Fruit fly (Drosophila melanogaster): ENCODE results near the gene mTerf5.

mTerf5 gene

DNA sequence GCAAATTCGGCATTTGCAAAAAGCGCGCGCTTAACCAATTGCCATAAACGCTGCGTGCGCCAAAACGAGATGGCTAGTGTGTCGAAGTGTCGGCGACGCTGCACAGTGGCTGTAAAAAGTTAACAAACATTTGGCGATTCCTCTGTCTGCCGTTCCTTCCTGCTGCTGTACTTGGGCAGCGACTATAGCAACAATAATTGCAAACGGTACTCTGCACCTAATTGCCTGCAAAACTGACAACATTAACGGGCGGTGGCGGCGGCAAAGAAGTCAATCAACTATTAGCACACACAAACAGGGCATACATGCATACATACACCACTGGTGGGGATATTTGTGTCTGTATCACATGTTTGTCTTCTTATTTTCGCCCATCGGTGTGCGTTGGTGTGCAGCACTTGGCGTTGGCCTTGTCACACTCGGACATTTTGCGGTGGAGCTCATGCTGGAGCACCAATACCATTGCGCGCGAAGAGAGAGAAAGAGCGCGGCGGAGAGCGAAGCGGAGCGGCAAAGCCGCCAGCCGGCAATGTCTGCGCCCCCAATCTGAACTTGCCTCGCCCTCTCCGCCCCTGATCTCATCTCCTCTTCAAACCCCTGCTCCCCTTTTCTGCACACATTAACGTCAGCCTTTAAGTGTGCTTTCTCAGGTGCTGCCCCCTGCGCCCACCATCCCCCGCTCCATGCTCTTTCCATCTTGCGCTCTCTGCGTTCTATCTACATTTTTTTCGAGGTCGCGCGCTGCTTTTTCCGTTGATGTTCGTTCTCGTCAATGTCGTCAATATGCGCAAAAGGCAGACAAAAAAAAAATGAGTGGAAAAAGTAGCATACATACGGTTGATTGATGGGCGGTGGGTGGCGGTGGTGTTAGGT is 20.9 kb upstream of the mTerf5 start (continued):
- TF ChIP-seq HmgD (GFP tag; optimal IDR thresholded peaks at IDR 0.05) (peak; percentile 26), knrl (GFP tag; IDR thresholded peaks at IDR 0.05; ENCODE audit: partially characterized antibody) (no peak), CG11085 (GFP tag; IDR thresholded peaks at IDR 0.05) (0 out of 2 replicates have a peak, but pooled peaks have one; percentile 25), Atf6 (GFP tag; IDR thresholded peaks at IDR 0.05) (no peak), cwo (GFP tag; optimal IDR thresholded peaks at IDR 0.05) (peak; percentile 9), wdn (GFP tag; IDR thresholded peaks at IDR 0.05) (no peak), fd64A (GFP tag; optimal IDR thresholded peaks at IDR 0.05) (no peak), CkIIα-i1 (GFP tag; IDR thresholded peaks at IDR 0.05) (no peak), bbx (GFP tag; IDR thresholded peaks at IDR 0.05; ENCODE audit: partially characterized antibody) (no peak; the same call in 1 of the 2 replicates), CG2678 (tag; optimal IDR thresholded peaks at IDR 0.05) (peak; percentile 16), CG13287 (GFP tag; IDR thresholded peaks at IDR 0.05; ENCODE audit: partially characterized antibody) (0 out of 2 replicates have a peak, but pooled peaks have one; percentile 29), Dll (GFP tag; IDR thresholded peaks at IDR 0.05; ENCODE audit: partially characterized antibody) (peak; percentile 41; the same call in 1 of the 4 replicates), Fer2 (tag; optimal IDR thresholded peaks at IDR 0.05) (no peak), Lpt (GFP tag; optimal IDR thresholded peaks at IDR 0.05) (no peak), chinmo (GFP tag; IDR thresholded peaks at IDR 0.05; ENCODE audit: partially characterized antibody) (peak; percentile 87), crol (GFP tag; IDR thresholded peaks at IDR 0.05) (peak; percentile 100), Dip3 (GFP tag; optimal IDR thresholded peaks at IDR 0.05) (no peak), CG3838 (GFP tag; optimal IDR thresholded peaks at IDR 0.05) (no peak), CG8290 (GFP tag; optimal IDR thresholded peaks at IDR 0.05) (no peak), CG8290 (tag; optimal IDR thresholded peaks at IDR 0.05) (peak; percentile 10 to 69), CG34376 (GFP tag; optimal IDR thresholded peaks at IDR 0.05) (peak; percentile 51), CG8281 (tag; optimal IDR thresholded peaks at IDR 0.05) (peak; percentile 88), CG7786 (GFP tag; optimal IDR thresholded peaks at IDR 0.05) (no peak), Xrp1 (GFP tag; IDR thresholded peaks at IDR 0.05) (peak; percentile 5; the same call in 1 of the 2 replicates), zen2 (GFP tag; IDR thresholded peaks at IDR 0.05; ENCODE audit: partially characterized antibody) (no peak), HLH54F (GFP tag; optimal IDR thresholded peaks at IDR 0.05) (no peak), Ets65A (GFP tag) (peak; percentile 74), CG31224 (GFP tag; IDR thresholded peaks at IDR 0.05) (peak; percentile 91), CG14441 (GFP tag; IDR thresholded peaks at IDR 0.05) (no peak), CG32767 (GFP tag; IDR thresholded peaks at IDR 0.05) (peak; percentile 85), nom (GFP tag; optimal IDR thresholded peaks at IDR 0.05) (peak; percentile 61), CG18599 (GFP tag; optimal IDR thresholded peaks at IDR 0.05) (peak; percentile 17), insv (GFP tag; optimal IDR thresholded peaks at IDR 0.05) (no peak), ttk (GFP tag; IDR thresholded peaks at IDR 0.05) (peak; percentile 42), tio (GFP tag; optimal IDR thresholded peaks at IDR 0.05) (no peak), Neu2 (GFP tag; optimal IDR thresholded peaks at IDR 0.05; ENCODE audit: borderline replicate concordance) (no peak), CG10543 (GFP tag; optimal IDR thresholded peaks at IDR 0.05) (peak; percentile 88), CG10209 (GFP tag; optimal IDR thresholded peaks at IDR 0.05) (peak; percentile 25), Deaf1 (tag; optimal IDR thresholded peaks at IDR 0.05) (peak; percentile 15), CG2712 (tag; optimal IDR thresholded peaks at IDR 0.05) (peak; percentile 32), mirr (GFP tag; optimal IDR thresholded peaks at IDR 0.05) (peak; percentile 39), Dbx (GFP tag; IDR thresholded peaks at IDR 0.05) (peak; percentile 25; the same call in 1 of the 3 replicates), usp (GFP tag; optimal IDR thresholded peaks at IDR 0.05) (no peak), Ptx1 (GFP tag; IDR thresholded peaks at IDR 0.05) (peak; percentile 29; the same call in 1 of the 2 replicates), zen (tag; optimal IDR thresholded peaks at IDR 0.05) (no peak)
